Worm (Caenorhabditis elegans): ENCODE results near the gene B0545.4.

The B0545.4 gene

ce11 chrIV:139652-140051, 30.4 kb upstream of the B0545.4 start:
- TF ChIP-seq lsy-12 (tag; optimal IDR thresholded peaks at IDR 0.05) = no peak
- TF ChIP-seq ceh-16 (tag; optimal IDR thresholded peaks at IDR 0.05) = no peak
- TF ChIP-seq jun-1 (tag; optimal IDR thresholded peaks at IDR 0.05) = no peak
- TF ChIP-seq nhr-23 (tag; optimal IDR thresholded peaks at IDR 0.05) = no peak
- TF ChIP-seq mdl-1 (tag; optimal IDR thresholded peaks at IDR 0.05) = no peak
- no peak for TF ChIP-seq nfya-1 (tag; optimal IDR thresholded peaks at IDR 0.05; ENCODE audit: insufficient read depth)
- no peak for TF ChIP-seq hmg-11 (tag; optimal IDR thresholded peaks at IDR 0.05)
- no peak for TF ChIP-seq lin-15B (tag; optimal IDR thresholded peaks at IDR 0.05)
- no peak for TF ChIP-seq snpc-4 (tag; optimal IDR thresholded peaks at IDR 0.05)
- no peak for TF ChIP-seq ceh-9 (tag; optimal IDR thresholded peaks at IDR 0.05)
- no peak for TF ChIP-seq aly-2 (tag; optimal IDR thresholded peaks at IDR 0.05)
- TF ChIP-seq elt-3 (tag; optimal IDR thresholded peaks at IDR 0.05) = no peak
- TF ChIP-seq elt-2 (tag; optimal IDR thresholded peaks at IDR 0.05) = no peak
- TF ChIP-seq ztf-11 (tag; optimal IDR thresholded peaks at IDR 0.05) = no peak

ce11 chrIV:133968-134367, 24.8 kb upstream of the B0545.4 start:
- TF ChIP-seq unc-62 (GFP tag; optimal IDR thresholded peaks at IDR 0.05) = no peak
- TF ChIP-seq snpc-4 (tag; optimal IDR thresholded peaks at IDR 0.05) = no peak
- TF ChIP-seq nhr-237 (tag; optimal IDR thresholded peaks at IDR 0.05) = no peak
- TF ChIP-seq ceh-28 (tag; optimal IDR thresholded peaks at IDR 0.05) = no peak
- no peak for TF ChIP-seq nhr-76 (tag; optimal IDR thresholded peaks at IDR 0.05)
- TF ChIP-seq nhr-23 (tag; optimal IDR thresholded peaks at IDR 0.05) = no peak
- TF ChIP-seq daf-12 (tag; optimal IDR thresholded peaks at IDR 0.05) = no peak
- no peak for TF ChIP-seq nhr-43 (tag; optimal IDR thresholded peaks at IDR 0.05; ENCODE audit: poor library complexity, severe bottlenecking)

- TF ChIP-seq pqm-1 (tag; optimal IDR thresholded peaks at IDR 0.05) (peak; percentile 14), nfya-1 (tag; optimal IDR thresholded peaks at IDR 0.05; ENCODE audit: insufficient read depth) (peak; percentile 57), egl-27 (tag; optimal IDR thresholded peaks at IDR 0.05) (no peak), mdl-1 (tag; optimal IDR thresholded peaks at IDR 0.05) (peak; percentile 26), nhr-76 (tag; optimal IDR thresholded peaks at IDR 0.05) (no peak), lsy-12 (tag; optimal IDR thresholded peaks at IDR 0.05) (no peak), hmg-11 (tag; optimal IDR thresholded peaks at IDR 0.05) (peak; percentile 62), fkh-10 (GFP tag; optimal IDR thresholded peaks at IDR 0.05) (peak; percentile 85), lin-39 (tag; optimal IDR thresholded peaks at IDR 0.05) (peak; percentile 35), nhr-67 (tag; optimal IDR thresholded peaks at IDR 0.05) (no peak), snpc-4 (tag; optimal IDR thresholded peaks at IDR 0.05) (peak; percentile 7), nhr-28 (tag; optimal IDR thresholded peaks at IDR 0.05) (no peak), sea-2 (GFP tag; optimal IDR thresholded peaks at IDR 0.05) (no peak), nhr-77 (tag; optimal IDR thresholded peaks at IDR 0.05) (no peak)
Observed at ce11 chrIV:132095-132494, 22.9 kb upstream of the B0545.4 start, which contains the start of gene daf-1. TSS of gene daf-1 (plus strand) at chrIV:132416.

- TF ChIP-seq lin-39 (tag; optimal IDR thresholded peaks at IDR 0.05) (no peak), nfya-1 (tag; optimal IDR thresholded peaks at IDR 0.05; ENCODE audit: insufficient read depth) (peak; percentile 33), pha-4 (tag; optimal IDR thresholded peaks at IDR 0.05) (peak; percentile 72), hmg-11 (tag; optimal IDR thresholded peaks at IDR 0.05) (peak; percentile 12)
Observed at ce11 chrIV:130150-130549, 20.9 kb upstream of the B0545.4 start.

ce11 chrIV:128525-128924, 19.3 kb upstream of the B0545.4 start:
- no peak for TF ChIP-seq elt-3 (tag; optimal IDR thresholded peaks at IDR 0.05)
- TF ChIP-seq daf-12 (tag; optimal IDR thresholded peaks at IDR 0.05) = no peak
- TF ChIP-seq ZK546.5 (tag; optimal IDR thresholded peaks at IDR 0.05) = no peak
- TF ChIP-seq eor-1 (tag; optimal IDR thresholded peaks at IDR 0.05) = no peak
- no peak for TF ChIP-seq jun-1 (tag; optimal IDR thresholded peaks at IDR 0.05)
- no peak for TF ChIP-seq elt-2 (tag; optimal IDR thresholded peaks at IDR 0.05)
- no peak for TF ChIP-seq nhr-12 (tag; optimal IDR thresholded peaks at IDR 0.05)
- TF ChIP-seq lin-15B (tag; optimal IDR thresholded peaks at IDR 0.05) = no peak
- no peak for TF ChIP-seq elt-1 (tag; optimal IDR thresholded peaks at IDR 0.05)
- no peak for TF ChIP-seq nhr-28 (tag; optimal IDR thresholded peaks at IDR 0.05)
- no peak for TF ChIP-seq ceh-16 (tag; optimal IDR thresholded peaks at IDR 0.05)

All from whole organism, L3 larva.